Worm (Caenorhabditis elegans) whole organism, late embryonic: Measurements from ENCODE around the gene skp-1.

ENCODE experiments used
- C08G9.2 ChIP-seq: sonication (generic microtip); optimal IDR thresholded peaks from 2 replicates; lab custom pipeline; 2016; ENCODE audit warnings: mild to moderate bottlenecking, missing genetic modification characterization, moderate library complexity, missing compliant biosample characterization
- C38D4.7 ChIP-seq: fragments of 200-800 bp; sonication (Bioruptor generic); optimal IDR thresholded peaks from 2 replicates; lab custom pipeline; 2018; ENCODE audit warnings: mild to moderate bottlenecking, missing genetic modification characterization, moderate library complexity, missing compliant biosample characterization
- K02D7.2 ChIP-seq: sonication (generic microtip); optimal IDR thresholded peaks from 2 replicates; lab custom pipeline; 2017; ENCODE audit warnings: mild to moderate bottlenecking, missing genetic modification characterization, missing compliant biosample characterization
- K09A11.1 ChIP-seq: sonication (generic microtip); optimal IDR thresholded peaks from 2 replicates; lab custom pipeline; 2017; ENCODE audit warnings: antibody characterized with exemption, mild to moderate bottlenecking, missing genetic modification characterization, missing compliant biosample characterization; ENCODE audit not compliant: insufficient read depth
- Y22D7AL.16 ChIP-seq: sonication (generic microtip); optimal IDR thresholded peaks from 2 replicates; lab custom pipeline; 2016; ENCODE audit warnings: missing genetic modification characterization, missing compliant biosample characterization
- ahr-1 ChIP-seq: sonication (generic microtip); optimal IDR thresholded peaks from 2 replicates; lab custom pipeline; 2016; ENCODE audit warnings: missing genetic modification characterization, missing compliant biosample characterization
- ceh-14 ChIP-seq: sonication (generic microtip); optimal IDR thresholded peaks from 2 replicates; lab custom pipeline; 2016; ENCODE audit warnings: missing genotype, missing genetic modification characterization, missing compliant biosample characterization
- ceh-18 ChIP-seq: sonication (generic microtip); optimal IDR thresholded peaks from 2 replicates; lab custom pipeline; 2016; ENCODE audit warnings: missing genetic modification characterization, missing compliant biosample characterization
- ceh-19 ChIP-seq: fragments of 200-800 bp; sonication (Bioruptor generic); optimal IDR thresholded peaks from 2 replicates; lab custom pipeline; 2018; ENCODE audit warnings: mild to moderate bottlenecking, missing genetic modification characterization, missing compliant biosample characterization
- ceh-2 ChIP-seq: sonication (generic microtip); optimal IDR thresholded peaks from 2 replicates; lab custom pipeline; 2016; ENCODE audit warnings: missing genotype, missing genetic modification characterization, missing compliant biosample characterization
- ceh-22 ChIP-seq: sonication (generic microtip); optimal IDR thresholded peaks from 2 replicates; lab custom pipeline; 2017; ENCODE audit warnings: missing biosample characterization, missing genetic modification characterization
- ceh-31 ChIP-seq: sonication (generic microtip); optimal IDR thresholded peaks from 2 replicates; lab custom pipeline; 2016; ENCODE audit warnings: missing genetic modification characterization, missing compliant biosample characterization
- ceh-45 ChIP-seq: fragments of 200-800 bp; sonication (Bioruptor generic); IDR thresholded peaks from 2 replicates; pipeline ENCODE4 v1.3.6; 2022; ENCODE audit warnings: missing genetic modification reagents, missing genetic modification characterization, missing compliant biosample characterization
- ceh-48 ChIP-seq: sonication (generic microtip); optimal IDR thresholded peaks from 2 replicates; lab custom pipeline; 2016; ENCODE audit warnings: missing genetic modification characterization, inconsistent platforms, missing compliant biosample characterization
- ceh-9 ChIP-seq: sonication (generic microtip); optimal IDR thresholded peaks from 2 replicates; lab custom pipeline; 2016; ENCODE audit warnings: mild to moderate bottlenecking, missing genetic modification characterization, inconsistent platforms, missing compliant biosample characterization
- che-1 ChIP-seq: sonication (generic microtip); optimal IDR thresholded peaks from 2 replicates; lab custom pipeline; 2016; ENCODE audit warnings: mild to moderate bottlenecking, missing genetic modification characterization, missing compliant biosample characterization
- dmd-4 ChIP-seq: sonication (generic microtip); optimal IDR thresholded peaks from 2 replicates; lab custom pipeline; 2016; ENCODE audit warnings: borderline replicate concordance, missing genetic modification characterization, missing compliant biosample characterization
- dve-1 ChIP-seq: sonication (generic microtip); optimal IDR thresholded peaks from 2 replicates; lab custom pipeline; 2017; ENCODE audit warnings: antibody characterized with exemption, mild to moderate bottlenecking, missing genetic modification characterization, missing compliant biosample characterization
- elt-2 ChIP-seq: sonication (generic microtip); optimal IDR thresholded peaks from 2 replicates; lab custom pipeline; 2016; ENCODE audit warnings: missing genetic modification reagents, missing genetic modification characterization, missing compliant biosample characterization
- eyg-1 ChIP-seq: sonication (generic microtip); optimal IDR thresholded peaks from 2 replicates; lab custom pipeline; 2016; ENCODE audit warnings: missing genotype, missing genetic modification characterization, missing compliant biosample characterization
- fax-1 ChIP-seq: sonication (generic microtip); optimal IDR thresholded peaks from 2 replicates; lab custom pipeline; 2016; ENCODE audit warnings: missing genotype, missing genetic modification characterization, missing compliant biosample characterization
- fkh-10 ChIP-seq: fragments of 150-350 bp; optimal IDR thresholded peaks from 2 replicates; lab custom pipeline; 2014; ENCODE audit warnings: missing biosample characterization, missing genetic modification reagents, missing genetic modification characterization
- fkh-6 ChIP-seq: sonication (generic microtip); optimal IDR thresholded peaks from 2 replicates; lab custom pipeline; 2016; ENCODE audit warnings: missing genetic modification characterization, missing compliant biosample characterization
- gmeb-2 ChIP-seq: sonication (generic microtip); optimal IDR thresholded peaks from 2 replicates; lab custom pipeline; 2016; ENCODE audit warnings: missing genetic modification characterization, inconsistent platforms, missing compliant biosample characterization
- hlh-13 ChIP-seq: fragments of 200-800 bp; sonication (Bioruptor generic); optimal IDR thresholded peaks from 2 replicates; lab custom pipeline; 2018; ENCODE audit warnings: mild to moderate bottlenecking, missing genetic modification characterization, missing compliant biosample characterization
- hlh-15 ChIP-seq: sonication (generic microtip); optimal IDR thresholded peaks from 2 replicates; lab custom pipeline; 2016; ENCODE audit warnings: missing genetic modification characterization, missing compliant biosample characterization
- hlh-6 ChIP-seq: sonication (generic microtip); optimal IDR thresholded peaks from 2 replicates; lab custom pipeline; 2016; ENCODE audit warnings: missing genotype, missing genetic modification characterization, missing compliant biosample characterization
- hlh-8 ChIP-seq: sonication (generic microtip); optimal IDR thresholded peaks from 2 replicates; lab custom pipeline; 2016; ENCODE audit warnings: missing genotype, missing genetic modification characterization, missing compliant biosample characterization
- nfya-1 ChIP-seq: sonication (generic microtip); optimal IDR thresholded peaks from 2 replicates; lab custom pipeline; 2017; ENCODE audit warnings: missing genetic modification characterization, mild to moderate bottlenecking, missing compliant biosample characterization, antibody characterized with exemption, moderate library complexity
- nhr-11 ChIP-seq: fragments of 150-350 bp; optimal IDR thresholded peaks from 2 replicates; lab custom pipeline; 2014; ENCODE audit warnings: missing biosample characterization, missing genetic modification characterization
- pax-1 ChIP-seq: fragments of 150-350 bp; optimal IDR thresholded peaks from 2 replicates; lab custom pipeline; 2014; ENCODE audit warnings: missing biosample characterization, missing genetic modification characterization
- pha-4 ChIP-seq: fragments of 150-350 bp; optimal IDR thresholded peaks from 2 replicates; lab custom pipeline; 2018; ENCODE audit warnings: missing biosample characterization, missing genetic modification reagents, missing genetic modification characterization
- pqm-1 ChIP-seq: sonication (generic microtip); optimal IDR thresholded peaks from 2 replicates; lab custom pipeline; 2016; ENCODE audit warnings: missing genetic modification characterization, missing compliant biosample characterization
- pros-1 ChIP-seq: fragments of 150-350 bp; optimal IDR thresholded peaks from 2 replicates; lab custom pipeline; 2014; ENCODE audit warnings: missing biosample characterization, missing genetic modification reagents, missing genetic modification characterization
- ref-2 ChIP-seq: sonication (generic microtip); optimal IDR thresholded peaks from 2 replicates; lab custom pipeline; 2016; ENCODE audit warnings: missing genetic modification characterization, missing compliant biosample characterization
- sdc-2 ChIP-seq: sonication (generic microtip); optimal IDR thresholded peaks from 2 replicates; lab custom pipeline; 2016; ENCODE audit warnings: missing genotype, missing genetic modification characterization, missing compliant biosample characterization
- sox-2 ChIP-seq: fragments of 200-800 bp; sonication (Bioruptor generic); IDR thresholded peaks from 2 replicates; pipeline ENCODE4 v1.3.6; 2022; ENCODE audit warnings: missing genetic modification reagents, missing genetic modification characterization, missing compliant biosample characterization
- sox-4 ChIP-seq: sonication (generic microtip); optimal IDR thresholded peaks from 2 replicates; lab custom pipeline; 2017; ENCODE audit warnings: mild to moderate bottlenecking, missing genetic modification characterization, inconsistent platforms, missing compliant biosample characterization
- tbx-2 ChIP-seq: sonication (generic microtip); optimal IDR thresholded peaks from 2 replicates; lab custom pipeline; 2016; ENCODE audit warnings: missing genetic modification characterization, missing compliant biosample characterization
- tbx-7 ChIP-seq: sonication (generic microtip); optimal IDR thresholded peaks from 2 replicates; lab custom pipeline; 2016; ENCODE audit warnings: missing genotype, missing genetic modification characterization, missing compliant biosample characterization
- ttx-3 ChIP-seq: sonication (generic microtip); optimal IDR thresholded peaks from 2 replicates; lab custom pipeline; 2016; ENCODE audit warnings: missing genetic modification reagents, missing genetic modification characterization, missing compliant biosample characterization
- unc-3 ChIP-seq, 2 experiments: fragments of 200-800 bp in 1 of 2; sonication (Bioruptor generic) in 1 of 2; sonication (generic microtip) in 1 of 2; conservative IDR thresholded peaks in 1 of 2; optimal IDR thresholded peaks in 1 of 2; 2 replicates each; pipeline versions ENCODE4 v1.3.6 to Lab custom; 2016 to 2022; ENCODE audit warnings: missing compliant biosample characterization in 2 of 2, missing genetic modification characterization in 2 of 2, missing genetic modification reagents in 1 of 2
- unc-55 ChIP-seq: sonication (generic microtip); optimal IDR thresholded peaks from 2 replicates; lab custom pipeline; 2017; ENCODE audit warnings: missing biosample characterization, missing genetic modification reagents, missing genetic modification characterization
- unc-86 ChIP-seq: sonication (generic microtip); optimal IDR thresholded peaks from 2 replicates; lab custom pipeline; 2016; ENCODE audit warnings: missing genetic modification characterization, missing compliant biosample characterization
- ztf-16 ChIP-seq: sonication (generic microtip); optimal IDR thresholded peaks from 2 replicates; lab custom pipeline; 2017; ENCODE audit warnings: missing genetic modification characterization, missing compliant biosample characterization

skp-1 gene

DNA sequence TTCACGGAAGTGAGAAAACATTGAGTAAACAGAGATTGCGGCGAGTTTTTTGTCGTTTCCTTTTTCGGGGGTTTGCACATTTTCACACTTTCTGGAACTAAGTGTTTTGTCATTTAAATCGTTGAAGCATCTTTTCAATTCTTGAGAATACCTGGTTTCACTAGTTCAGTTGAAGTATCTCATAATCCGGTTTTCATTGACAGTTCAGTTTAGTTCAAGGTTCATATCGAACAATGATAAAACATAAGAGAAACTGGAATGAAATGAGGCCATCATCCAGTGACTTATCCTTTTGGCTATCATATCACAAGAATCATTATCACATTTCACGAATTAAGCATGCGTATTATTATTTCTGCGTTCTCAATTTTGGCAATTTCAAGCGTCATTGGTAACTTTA lies 21.9 kb downstream of the skp-1 start, which contains the start of gene F46F3.3:
Gene F46F3.3 (plus strand): TSS at position 301 of the 400 bp plus-strand sequence.
- TF ChIP-seq tbx-7 (tag; lab: Kevin White, UChicago) (no peak), nhr-11 (tag; lab: Kevin White, UChicago) (no peak), nfya-1 (no peak), hlh-8 (tag; lab: Kevin White, UChicago) (no peak), pha-4 (tag; lab: Kevin White, UChicago) (no peak), ceh-18 (tag; lab: Kevin White, UChicago) (no peak), C08G9.2 (tag; lab: Kevin White, UChicago) (no peak), unc-86 (tag; lab: Kevin White, UChicago) (no peak), dmd-4 (tag; lab: Kevin White, UChicago) (no peak), hlh-13 (no peak), fkh-10 (GFP tag; lab: Kevin White, UChicago) (no peak), dve-1 (no peak)

DNA sequence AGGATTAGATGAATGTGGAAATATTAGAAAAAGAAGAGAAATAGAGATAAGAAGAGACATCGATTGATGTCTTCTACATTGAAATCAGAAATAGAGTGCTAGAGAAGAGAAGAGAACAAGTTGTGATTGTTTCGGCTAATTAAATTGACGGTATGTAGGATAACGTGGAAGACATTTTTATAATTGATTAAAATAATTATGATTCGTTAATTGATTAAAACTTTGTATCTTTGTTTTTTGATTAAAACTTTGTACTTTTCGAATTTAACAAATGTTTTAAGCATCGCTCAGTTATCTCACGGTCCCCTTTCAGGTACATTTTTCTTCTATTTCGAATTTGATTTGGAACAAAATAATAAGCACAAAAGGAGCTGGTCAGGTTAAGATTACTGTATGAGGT lies 27.2 kb downstream of the skp-1 start, which contains the start of gene lgc-44:
Gene lgc-44 (minus strand): TSS at position 101 of the 400 bp plus-strand sequence.
- TF ChIP-seq pha-4 (tag; lab: Kevin White, UChicago) = no peak
- no peak for TF ChIP-seq ahr-1
- TF ChIP-seq che-1 (tag; lab: Kevin White, UChicago) = no peak
- TF ChIP-seq ttx-3 (tag; lab: Kevin White, UChicago) = no peak
- no peak for TF ChIP-seq ceh-22 (tag; lab: Kevin White, UChicago)
- TF ChIP-seq pros-1 = no peak
- no peak for TF ChIP-seq tbx-7 (tag; lab: Kevin White, UChicago)
- no peak for TF ChIP-seq sox-4 (tag; lab: Kevin White, UChicago)
- TF ChIP-seq ceh-9 (tag; lab: Kevin White, UChicago) = no peak
- no peak for TF ChIP-seq ref-2 (tag; lab: Kevin White, UChicago)
- no peak for TF ChIP-seq ztf-16 (tag; lab: Kevin White, UChicago)

DNA sequence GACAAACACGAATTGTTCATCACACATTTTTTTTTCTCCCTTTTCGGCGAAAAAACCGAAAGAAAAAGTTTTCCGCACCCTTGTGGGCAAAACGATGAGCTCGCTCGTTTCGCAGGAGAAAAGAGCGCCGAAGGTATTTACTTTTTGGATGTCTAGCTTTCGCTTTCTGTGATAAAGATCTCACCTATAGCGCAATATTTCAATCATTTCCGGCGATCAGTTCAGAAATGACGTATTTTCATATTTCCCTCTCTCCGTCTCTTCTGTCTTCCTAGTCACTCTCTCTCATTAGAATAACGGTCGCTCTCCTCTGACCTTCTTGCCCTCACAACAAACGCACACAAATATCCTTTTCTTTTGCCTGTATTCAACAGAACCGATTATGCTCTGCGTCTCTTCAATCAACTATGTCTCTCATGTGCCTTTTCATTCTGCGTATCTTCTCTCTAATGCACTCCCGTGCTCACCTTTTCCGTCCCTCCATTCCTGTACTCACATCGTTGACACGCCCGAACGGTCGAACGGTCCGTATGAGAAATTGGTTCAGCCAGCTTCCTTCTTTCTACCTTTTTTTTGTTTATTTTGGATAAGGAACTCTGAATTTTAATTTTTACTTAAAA lies 28.6 kb downstream of the skp-1 start:
- TF ChIP-seq tbx-2 (tag; lab: Kevin White, UChicago) = peak; percentile 1
- TF ChIP-seq fkh-6 (tag; lab: Kevin White, UChicago) = no peak
- TF ChIP-seq ceh-14 (tag; lab: Kevin White, UChicago) = no peak
- no peak for TF ChIP-seq ceh-9 (tag; lab: Kevin White, UChicago)
- no peak for TF ChIP-seq dve-1
- no peak for TF ChIP-seq hlh-15 (tag; lab: Kevin White, UChicago)
- TF ChIP-seq C08G9.2 (tag; lab: Kevin White, UChicago) = no peak
- no peak for TF ChIP-seq sdc-2 (tag; lab: Kevin White, UChicago)
- TF ChIP-seq ceh-31 (tag; lab: Kevin White, UChicago) = peak; percentile 3
- TF ChIP-seq pha-4 (tag; lab: Kevin White, UChicago) = no peak
- no peak for TF ChIP-seq eyg-1 (tag; lab: Kevin White, UChicago)
- TF ChIP-seq tbx-7 (tag; lab: Kevin White, UChicago) = no peak
- no peak for TF ChIP-seq ceh-48 (tag; lab: Kevin White, UChicago)
- TF ChIP-seq pros-1 = no peak
- no peak for TF ChIP-seq K02D7.2 (tag; lab: Kevin White, UChicago)
- peak; percentile 57 for TF ChIP-seq ref-2 (tag; lab: Kevin White, UChicago)
- TF ChIP-seq ceh-19 (GFP tag; lab: Kevin White, UChicago) = no peak
- no peak for TF ChIP-seq ztf-16 (tag; lab: Kevin White, UChicago)
- no peak for TF ChIP-seq C38D4.7 (GFP tag; lab: Kevin White, UChicago)
- TF ChIP-seq ceh-22 (tag; lab: Kevin White, UChicago) = no peak
- TF ChIP-seq elt-2 (tag; lab: Kevin White, UChicago) = no peak
- TF ChIP-seq ceh-45 (GFP tag; lab: Robert Waterston, UW) = no peak
- no peak for TF ChIP-seq hlh-6 (tag; lab: Kevin White, UChicago)
- TF ChIP-seq hlh-8 (tag; lab: Kevin White, UChicago) = no peak
- no peak for TF ChIP-seq fax-1 (tag; lab: Kevin White, UChicago)
- TF ChIP-seq Y22D7AL.16 (tag; lab: Kevin White, UChicago) = no peak
- TF ChIP-seq pax-1 = peak; percentile 27
- TF ChIP-seq unc-55 (GFP tag; lab: Kevin White, UChicago) = no peak
- no peak for TF ChIP-seq gmeb-2
- TF ChIP-seq unc-3 (GFP tag; conservative IDR thresholded peaks at IDR 0.05; lab: Robert Waterston, UW) = no peak
- no peak for TF ChIP-seq unc-3 (tag; optimal IDR thresholded peaks at IDR 0.05; lab: Kevin White, UChicago)
- no peak for TF ChIP-seq hlh-13
- TF ChIP-seq ahr-1 = no peak
- no peak for TF ChIP-seq pqm-1 (tag; lab: Kevin White, UChicago)
- TF ChIP-seq sox-4 (tag; lab: Kevin White, UChicago) = no peak
- TF ChIP-seq ceh-2 (tag; lab: Kevin White, UChicago) = no peak
- TF ChIP-seq sox-2 (GFP tag; lab: Robert Waterston, UW) = peak; percentile 9; the same call in 1 of the 2 replicates
- TF ChIP-seq nhr-11 (tag; lab: Kevin White, UChicago) = no peak
- no peak for TF ChIP-seq K09A11.1 (tag; lab: Kevin White, UChicago)
